Worm (Caenorhabditis elegans) whole organism, L4 larva: ENCODE results near the gene R02F11.9.

Experiments
- T20F7.1 ChIP-seq: fragments of 200-800 bp; sonication (Bioruptor generic); optimal IDR thresholded peaks from 2 replicates; lab custom pipeline; 2018; ENCODE audit warnings: mild to moderate bottlenecking, missing genetic modification characterization, missing compliant biosample characterization
- Y75B8A.6 ChIP-seq: fragments of 200-800 bp; sonication (Bioruptor generic); IDR thresholded peaks from 2 replicates; pipeline ENCODE4 v1.3.6; 2022; ENCODE audit warnings: missing genetic modification reagents, missing genetic modification characterization, missing compliant biosample characterization
- ZK337.2 ChIP-seq: fragments of 200-800 bp; sonication (Bioruptor generic); IDR thresholded peaks from 2 replicates; pipeline ENCODE4 v1.3.6; 2022; ENCODE audit warnings: missing genetic modification reagents, missing genetic modification characterization, missing compliant biosample characterization
- ZK546.5 ChIP-seq, 2 experiments: sonication (generic microtip); optimal IDR thresholded peaks; 2 replicates each; lab custom pipeline; 2017; ENCODE audit warnings: missing biosample characterization in 2 of 2, missing genetic modification characterization in 2 of 2
- aha-1 ChIP-seq: fragments of 150-350 bp; peaks from one replicate; lab custom pipeline; 2014; ENCODE audit warnings: missing biosample characterization, missing genetic modification characterization
- ama-1 ChIP-seq: fragments of 150-350 bp; optimal IDR thresholded peaks from 2 replicates; lab custom pipeline; 2014; ENCODE audit warnings: inconsistent platforms, mixed read lengths
- ceh-20 ChIP-seq: fragments of 200-800 bp; sonication (Bioruptor generic); IDR thresholded peaks from 2 replicates; pipeline ENCODE4 v1.3.6; 2022; ENCODE audit warnings: missing genetic modification reagents, missing genetic modification characterization, missing compliant biosample characterization
- ceh-28 ChIP-seq: fragments of 150-350 bp; optimal IDR thresholded peaks from 2 replicates; lab custom pipeline; 2014; ENCODE audit warnings: missing biosample characterization, missing genetic modification reagents, missing genetic modification characterization
- ceh-44 ChIP-seq: fragments of 200-800 bp; sonication (Bioruptor generic); IDR thresholded peaks from 2 replicates; pipeline ENCODE4 v1.3.6; 2022; ENCODE audit warnings: missing genetic modification reagents, missing genetic modification characterization, missing compliant biosample characterization
- cey-2 ChIP-seq: sonication (generic microtip); optimal IDR thresholded peaks from 3 replicates; lab custom pipeline; 2017; ENCODE audit warnings: missing genetic modification characterization, mild to moderate bottlenecking, missing compliant biosample characterization, antibody characterized with exemption, borderline replicate concordance; ENCODE audit not compliant: insufficient read depth
- dmd-8 ChIP-seq: fragments of 200-800 bp; sonication (Bioruptor generic); IDR thresholded peaks from 2 replicates; pipeline ENCODE4 v1.3.6; 2022; ENCODE audit warnings: missing genetic modification characterization, missing compliant biosample characterization
- dve-1 ChIP-seq: sonication (generic microtip); optimal IDR thresholded peaks from 2 replicates; lab custom pipeline; 2017; ENCODE audit warnings: antibody characterized with exemption, mild to moderate bottlenecking, missing genetic modification characterization, missing compliant biosample characterization; ENCODE audit not compliant: insufficient read depth
- fkh-10 ChIP-seq: fragments of 150-350 bp; optimal IDR thresholded peaks from 2 replicates; lab custom pipeline; 2014; ENCODE audit warnings: missing biosample characterization, missing genetic modification reagents, missing genetic modification characterization
- gei-8 ChIP-seq: fragments of 200-800 bp; sonication (Bioruptor generic); optimal IDR thresholded peaks from 2 replicates; lab custom pipeline; 2018; ENCODE audit warnings: mild to moderate bottlenecking, missing genetic modification characterization, missing compliant biosample characterization
- hif-1 ChIP-seq, 2 experiments: sonication (generic microtip); optimal IDR thresholded peaks; 2 replicates each; lab custom pipeline; 2016 to 2017; ENCODE audit warnings: missing compliant biosample characterization in 2 of 2, missing genetic modification characterization in 2 of 2, missing genetic modification reagents in 2 of 2, missing genotype in 2 of 2, mild to moderate bottlenecking in 1 of 2
- hlh-11 ChIP-seq: fragments of 200-800 bp; sonication (Bioruptor generic); optimal IDR thresholded peaks from 2 replicates; lab custom pipeline; 2018; ENCODE audit warnings: mild to moderate bottlenecking, missing genetic modification characterization, missing compliant biosample characterization
- hlh-30 ChIP-seq: sonication (generic microtip); optimal IDR thresholded peaks from 2 replicates; lab custom pipeline; 2017; ENCODE audit warnings: antibody characterized with exemption, mild to moderate bottlenecking, missing genetic modification characterization, missing compliant biosample characterization; ENCODE audit not compliant: insufficient read depth
- lim-7 ChIP-seq: fragments of 200-800 bp; sonication (Bioruptor generic); IDR thresholded peaks from 2 replicates; pipeline ENCODE4 v1.3.6; 2022; ENCODE audit warnings: missing genetic modification characterization, missing compliant biosample characterization
- lin-13 ChIP-seq: fragments of 150-350 bp; optimal IDR thresholded peaks from 2 replicates; lab custom pipeline; 2014; ENCODE audit warnings: missing biosample characterization, missing genetic modification reagents, missing genetic modification characterization
- lin-15B ChIP-seq: fragments of 150-350 bp; sonication (generic microtip); optimal IDR thresholded peaks from 3 replicates; lab custom pipeline; 2014; ENCODE audit warnings: missing biosample characterization, missing genetic modification characterization
- lin-38 ChIP-seq: fragments of 200-800 bp; sonication (Bioruptor generic); IDR thresholded peaks from 2 replicates; pipeline ENCODE4 v1.3.6; 2022; ENCODE audit warnings: missing genetic modification reagents, missing genetic modification characterization, missing compliant biosample characterization
- lsy-2 ChIP-seq, 2 experiments: fragments of 150-350 bp in 1 of 2; sonication (generic microtip) in 1 of 2; optimal IDR thresholded peaks; 2 replicates each; lab custom pipeline; 2014 to 2017; ENCODE audit warnings: missing biosample characterization in 2 of 2, missing genetic modification characterization in 2 of 2
- madf-9 ChIP-seq: fragments of 200-800 bp; sonication (Bioruptor generic); conservative IDR thresholded peaks from 2 replicates; pipeline ENCODE4 v1.3.6; 2022; ENCODE audit warnings: missing genetic modification reagents, missing genetic modification characterization, missing compliant biosample characterization
- mdl-1 ChIP-seq, 2 experiments: fragments of 150-350 bp in 1 of 2; sonication (generic microtip) in 1 of 2; optimal IDR thresholded peaks; 2 replicates each; lab custom pipeline; 2014 to 2017; ENCODE audit warnings: missing biosample characterization in 2 of 2, missing genetic modification characterization in 2 of 2
- mep-1 ChIP-seq: fragments of 150-350 bp; sonication (generic microtip); optimal IDR thresholded peaks from 3 replicates; lab custom pipeline; 2014; ENCODE audit warnings: missing biosample characterization, missing genetic modification characterization
- mes-2 ChIP-seq: sonication (generic microtip); optimal IDR thresholded peaks from 2 replicates; lab custom pipeline; 2016; ENCODE audit warnings: missing genotype, mild to moderate bottlenecking, missing genetic modification characterization, missing compliant biosample characterization; ENCODE audit not compliant: poor library complexity, severe bottlenecking
- mxl-2 ChIP-seq: fragments of 200-800 bp; sonication (Bioruptor generic); conservative IDR thresholded peaks from 2 replicates; pipeline ENCODE4 v1.3.6; 2022; ENCODE audit warnings: missing genetic modification reagents, missing genetic modification characterization, missing compliant biosample characterization
- mxl-3 ChIP-seq: fragments of 200-800 bp; sonication (Bioruptor generic); optimal IDR thresholded peaks from 2 replicates; lab custom pipeline; 2018; ENCODE audit warnings: mild to moderate bottlenecking, missing genetic modification characterization, missing compliant biosample characterization
- nhr-10 ChIP-seq: fragments of 150-350 bp; optimal IDR thresholded peaks from 2 replicates; lab custom pipeline; 2014; ENCODE audit warnings: missing biosample characterization, missing genetic modification characterization
- nhr-111 ChIP-seq: fragments of 200-800 bp; sonication (Bioruptor generic); optimal IDR thresholded peaks from 2 replicates; lab custom pipeline; 2018; ENCODE audit warnings: mild to moderate bottlenecking, missing genetic modification characterization, missing compliant biosample characterization
- nhr-25 ChIP-seq: sonication (generic microtip); optimal IDR thresholded peaks from 2 replicates; lab custom pipeline; 2017; ENCODE audit warnings: missing genetic modification characterization, mild to moderate bottlenecking, missing compliant biosample characterization, antibody characterized with exemption, moderate library complexity, borderline replicate concordance; ENCODE audit not compliant: insufficient read depth
- nhr-28 ChIP-seq: fragments of 150-350 bp; optimal IDR thresholded peaks from 2 replicates; lab custom pipeline; 2014; ENCODE audit warnings: missing biosample characterization, missing genetic modification characterization
- nhr-48 ChIP-seq: sonication (generic microtip); optimal IDR thresholded peaks from 2 replicates; lab custom pipeline; 2016; ENCODE audit warnings: mild to moderate bottlenecking, missing genetic modification characterization, missing compliant biosample characterization
- nhr-77 ChIP-seq: fragments of 150-350 bp; optimal IDR thresholded peaks from 2 replicates; lab custom pipeline; 2014; ENCODE audit warnings: missing biosample characterization, missing genetic modification characterization
- pha-4 ChIP-seq, 2 experiments: fragments of 150-350 bp in 1 of 2; fragments of 200-800 bp in 1 of 2; sonication (Bioruptor generic) in 1 of 2; IDR thresholded peaks in 1 of 2; optimal IDR thresholded peaks in 1 of 2; 2 replicates each; pipeline versions ENCODE4 v1.3.6 to Lab custom; 2014 to 2022; ENCODE audit warnings: missing genetic modification characterization in 2 of 2, missing genetic modification reagents in 2 of 2, missing biosample characterization in 1 of 2, missing compliant biosample characterization in 1 of 2
- php-3 ChIP-seq: fragments of 200-800 bp; sonication (Bioruptor generic); IDR thresholded peaks from 2 replicates; pipeline ENCODE4 v1.3.6; 2022; ENCODE audit warnings: missing genetic modification reagents, missing genetic modification characterization, missing compliant biosample characterization
- saeg-2 ChIP-seq: fragments of 200-800 bp; sonication (Bioruptor generic); IDR thresholded peaks from 2 replicates; pipeline ENCODE4 v1.3.6; 2022; ENCODE audit warnings: missing genetic modification reagents, missing genetic modification characterization, missing compliant biosample characterization
- set-16 ChIP-seq: fragments of 200-800 bp; sonication (Bioruptor generic); IDR thresholded peaks from 2 replicates; pipeline ENCODE4 v1.3.6; 2022; ENCODE audit warnings: missing genetic modification reagents, missing genetic modification characterization, missing compliant biosample characterization
- snpc-1.2 ChIP-seq: fragments of 200-800 bp; sonication (Bioruptor generic); IDR thresholded peaks from 2 replicates; pipeline ENCODE4 v1.3.6; 2022; ENCODE audit warnings: missing genetic modification reagents, missing genetic modification characterization, missing compliant biosample characterization
- snpc-4 ChIP-seq: fragments of 150-350 bp; optimal IDR thresholded peaks from 2 replicates; lab custom pipeline; 2014; ENCODE audit warnings: missing biosample characterization, missing genetic modification characterization
- unc-62 ChIP-seq, 3 experiments: fragments of 150-350 bp in 1 of 3; sonication (generic microtip); optimal IDR thresholded peaks in 2 of 3; peaks in 1 of 3; 1 replicate in 1 of 3; 2 replicates in 2 of 3; lab custom pipeline; 2014 to 2017; ENCODE audit warnings: missing biosample characterization in 3 of 3, missing genetic modification characterization in 3 of 3, missing genetic modification reagents in 3 of 3, missing genotype in 1 of 3
- vab-7 ChIP-seq: fragments of 200-800 bp; sonication (Bioruptor generic); IDR thresholded peaks from 2 replicates; pipeline ENCODE4 v1.3.6; 2022; ENCODE audit warnings: missing genetic modification reagents, missing genetic modification characterization, missing compliant biosample characterization
- zag-1 ChIP-seq: fragments of 150-350 bp; optimal IDR thresholded peaks from 2 replicates; lab custom pipeline; 2014; ENCODE audit warnings: missing biosample characterization, missing genetic modification characterization
- zfp-2 ChIP-seq: sonication (generic microtip); optimal IDR thresholded peaks from 2 replicates; lab custom pipeline; 2016; ENCODE audit warnings: mild to moderate bottlenecking, missing genetic modification characterization, missing compliant biosample characterization
- zip-11 ChIP-seq: fragments of 200-800 bp; sonication (Bioruptor generic); IDR thresholded peaks from 2 replicates; pipeline ENCODE4 v1.3.6; 2022; ENCODE audit warnings: missing genetic modification characterization, missing compliant biosample characterization
- ztf-11 ChIP-seq: fragments of 150-350 bp; optimal IDR thresholded peaks from 2 replicates; lab custom pipeline; 2014; ENCODE audit warnings: missing biosample characterization, missing genetic modification characterization
- ztf-7 ChIP-seq: fragments of 150-350 bp; optimal IDR thresholded peaks from 2 replicates; lab custom pipeline; 2014; ENCODE audit warnings: missing biosample characterization, missing genetic modification characterization

The R02F11.9 gene

DNA sequence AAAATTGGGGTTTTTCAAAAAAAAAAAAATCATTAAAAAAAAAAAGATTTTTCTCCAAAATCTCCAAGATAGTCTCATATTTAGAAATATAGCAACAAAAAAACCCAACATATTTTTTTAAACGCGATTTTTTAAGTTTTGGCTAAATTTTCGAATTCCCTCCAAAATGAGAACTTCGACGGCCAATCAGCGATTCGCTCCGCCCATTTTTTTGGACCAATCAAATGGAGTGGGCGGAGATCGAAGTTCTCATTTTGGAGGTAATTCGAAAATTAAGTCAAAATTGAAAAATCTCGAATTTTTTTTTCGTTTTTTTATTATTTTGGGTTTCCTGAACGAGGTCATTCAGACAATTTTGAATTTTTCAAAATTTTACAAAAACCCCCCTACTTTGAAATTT lies 26.6 kb downstream of the R02F11.9 start:
- TF ChIP-seq nhr-10 (tag; lab: Kevin White, UChicago), result no peak
- no peak for TF ChIP-seq ceh-20 (GFP tag; lab: Robert Waterston, UW)
- no peak for TF ChIP-seq snpc-1.2
- no peak for TF ChIP-seq ceh-28 (tag; lab: Kevin White, UChicago)
- no peak for TF ChIP-seq mdl-1 (tag; optimal IDR thresholded peaks at IDR 0.05; lab: Kevin White, UChicago)
- no peak for TF ChIP-seq ama-1
- TF ChIP-seq ztf-11 (tag; lab: Kevin White, UChicago), result no peak
- TF ChIP-seq php-3 (GFP tag; lab: Robert Waterston, UW), result no peak
- TF ChIP-seq zag-1 (tag; lab: Kevin White, UChicago), result no peak
- no peak for TF ChIP-seq gei-8 (GFP tag; lab: Kevin White, UChicago)
- no peak for TF ChIP-seq mxl-2
- TF ChIP-seq set-16, result no peak
- no peak for TF ChIP-seq ZK337.2
- no peak for TF ChIP-seq zfp-2 (tag; lab: Kevin White, UChicago)
- TF ChIP-seq, all 104 proteins: peak for 0

DNA sequence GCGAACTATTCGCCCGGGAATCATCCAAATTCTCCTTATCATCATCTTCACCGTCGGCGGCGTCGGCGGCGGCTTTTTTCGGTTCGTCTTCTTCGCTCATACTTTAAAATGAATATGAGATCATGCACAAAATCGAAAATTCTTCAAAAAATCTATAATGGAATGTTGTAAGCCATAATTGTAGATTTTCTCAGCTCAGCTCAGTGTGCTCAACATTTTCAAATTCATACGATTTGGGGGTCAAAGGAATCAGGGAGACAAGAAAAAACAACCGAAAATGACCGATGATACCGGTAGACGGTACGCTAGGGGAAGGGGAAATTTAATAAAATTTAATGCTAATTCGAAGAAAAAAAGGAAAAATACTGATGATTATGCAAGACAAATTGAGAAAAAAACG lies 31.3 kb downstream of the R02F11.9 start, which contains the start of gene ccep-97:
ccep-97 (minus strand) TSS at position 101 of the 400 bp plus-strand sequence.
- TF ChIP-seq hif-1 (tag; optimal IDR thresholded peaks at IDR 0.05; lab: Kevin White, UChicago), result no peak
- TF ChIP-seq ceh-44 (GFP tag; lab: Robert Waterston, UW), result no peak
- peak; percentile 17; the same call in 1 of the 2 replicates for TF ChIP-seq pha-4 (GFP tag; IDR thresholded peaks at IDR 0.05; lab: Robert Waterston, UW)
- no peak for TF ChIP-seq pha-4 (tag; optimal IDR thresholded peaks at IDR 0.05; lab: Kevin White, UChicago)
- TF ChIP-seq nhr-48 (tag; lab: Kevin White, UChicago), result no peak
- TF ChIP-seq cey-2, result no peak
- peak; percentile 20 for TF ChIP-seq nhr-28 (tag; lab: Kevin White, UChicago)
- no peak for TF ChIP-seq unc-62 (GFP tag; optimal IDR thresholded peaks at IDR 0.05 in 1 of 2; lab: Kevin White, UChicago)
- no peak for TF ChIP-seq unc-62 (tag; optimal IDR thresholded peaks at IDR 0.05; lab: Kevin White, UChicago)
- no peak for TF ChIP-seq aha-1
- TF ChIP-seq nhr-10 (tag; lab: Kevin White, UChicago), result no peak
- no peak for TF ChIP-seq nhr-25 (tag; lab: Kevin White, UChicago)
- TF ChIP-seq lin-38 (GFP tag; lab: Robert Waterston, UW), result no peak; the same call in 1 of the 2 replicates
- TF ChIP-seq Y75B8A.6 (GFP tag; lab: Robert Waterston, UW), result no peak
- 0 out of 2 replicates have a peak, but pooled peaks have one; percentile 55 for TF ChIP-seq lim-7 (GFP tag; lab: Robert Waterston, UW)
- TF ChIP-seq php-3 (GFP tag; lab: Robert Waterston, UW), result no peak
- no peak for TF ChIP-seq ZK546.5 (tag; optimal IDR thresholded peaks at IDR 0.05; lab: Kevin White, UChicago)
- no peak for TF ChIP-seq lin-15B (tag; lab: Kevin White, UChicago)
- no peak for TF ChIP-seq madf-9 (GFP tag; lab: Robert Waterston, UW)
- no peak for TF ChIP-seq zip-11 (GFP tag; lab: Robert Waterston, UW)
- no peak for TF ChIP-seq fkh-10 (GFP tag; lab: Kevin White, UChicago)
- no peak for TF ChIP-seq ztf-7 (tag; lab: Kevin White, UChicago)
- no peak for TF ChIP-seq saeg-2 (GFP tag; lab: Robert Waterston, UW)
- peak; percentile 49 for TF ChIP-seq ama-1
- no peak for TF ChIP-seq T20F7.1
- no peak for TF ChIP-seq nhr-111 (GFP tag; lab: Kevin White, UChicago)
- no peak for TF ChIP-seq vab-7 (GFP tag; lab: Robert Waterston, UW)

DNA sequence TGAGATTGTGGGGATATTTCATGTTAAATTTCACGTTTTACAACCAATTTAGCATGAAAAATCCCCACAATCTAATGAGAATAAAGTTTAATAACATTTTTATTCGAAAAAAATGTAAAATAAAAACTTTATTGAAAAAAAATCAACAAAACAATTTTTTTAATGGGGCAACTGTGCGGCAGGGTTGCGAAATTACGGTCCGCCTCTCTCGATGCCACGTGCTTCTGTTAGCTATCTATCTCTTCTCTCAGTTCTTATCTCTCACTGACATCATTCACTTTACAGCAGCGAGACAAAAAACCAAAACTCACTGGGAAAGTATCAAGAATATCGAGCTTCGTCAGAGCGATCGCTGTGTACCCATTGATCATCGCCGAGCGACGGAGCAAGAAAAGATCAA lies 33.3 kb downstream of the R02F11.9 start:
- peak; percentile 30 for TF ChIP-seq nhr-77 (tag; lab: Kevin White, UChicago)
- TF ChIP-seq hlh-11 (tag; lab: Kevin White, UChicago), result peak; percentile 58
- TF ChIP-seq snpc-4 (tag; lab: Kevin White, UChicago), result no peak
- TF ChIP-seq aha-1, result peak; percentile 57
- TF ChIP-seq hlh-30 (tag; lab: Kevin White, UChicago), result peak; percentile 75
- peak; percentile 18 for TF ChIP-seq mep-1 (tag; lab: Kevin White, UChicago)
- peak; percentile 25 for TF ChIP-seq nhr-28 (tag; lab: Kevin White, UChicago)
- no peak for TF ChIP-seq dmd-8 (GFP tag; lab: Robert Waterston, UW)
- no peak for TF ChIP-seq ceh-20 (GFP tag; lab: Robert Waterston, UW)
- peak in 1 of 2 experiments; percentile 14 for TF ChIP-seq lsy-2 (tag; optimal IDR thresholded peaks at IDR 0.05; lab: Kevin White, UChicago)
- peak; percentile 80 for TF ChIP-seq mxl-3 (GFP tag; lab: Kevin White, UChicago)
- peak; percentile 51 for TF ChIP-seq dve-1 (tag; lab: Kevin White, UChicago)
- no peak for TF ChIP-seq nhr-48 (tag; lab: Kevin White, UChicago)
- no peak for TF ChIP-seq set-16
- peak; percentile 43 for TF ChIP-seq mes-2 (tag; lab: Kevin White, UChicago)
- TF ChIP-seq lin-13 (GFP tag; lab: Kevin White, UChicago), result peak; percentile 18
